Worm (Caenorhabditis elegans): ENCODE data around the gene F38A5.2.

Gene F38A5.2

ce11 chrIV:6555388-6556330 is 29.5 kb downstream of the F38A5.2 start, which contains the start of gene paqr-1:
Gene paqr-1, minus strand, starts transcription at chrIV:6555438.
- TF ChIP-seq odd-2 (tag; optimal IDR thresholded peaks at IDR 0.05) (no peak), hlh-30 (tag; optimal IDR thresholded peaks at IDR 0.05; ENCODE audit: insufficient read depth) (peak; percentile 50), ceh-31 (tag; optimal IDR thresholded peaks at IDR 0.05) (peak; percentile 21), unc-42 (tag; optimal IDR thresholded peaks at IDR 0.05) (peak; percentile 15)

ce11 chrIV:6554865-6555264 is 30.3 kb downstream of the F38A5.2 start:
- TF ChIP-seq nhr-11 (tag; optimal IDR thresholded peaks at IDR 0.05) (no peak), elt-2 (tag; optimal IDR thresholded peaks at IDR 0.05) (peak; percentile 86)

ce11 chrIV:6552036-6552435 is 33.2 kb downstream of the F38A5.2 start:
- no peak for TF ChIP-seq K09A11.1 (tag; optimal IDR thresholded peaks at IDR 0.05; ENCODE audit: insufficient read depth)

- peak; percentile 26 for TF ChIP-seq nfya-1 (tag; optimal IDR thresholded peaks at IDR 0.05)
- peak; percentile 8 for TF ChIP-seq ets-4 (tag; optimal IDR thresholded peaks at IDR 0.05)
- TF ChIP-seq eyg-1 (tag; optimal IDR thresholded peaks at IDR 0.05), result no peak
- no peak for TF ChIP-seq ref-2 (tag; optimal IDR thresholded peaks at IDR 0.05)
These were observed 36.6 kb downstream of the F38A5.2 start, which contains the start of gene fan-1 for ce11 chrIV:6548609-6549008. Gene fan-1, plus strand, starts transcription at chrIV:6548686.

ce11 chrIV:6547397-6547796 is 37.8 kb downstream of the F38A5.2 start:
- TF ChIP-seq unc-42 (tag; optimal IDR thresholded peaks at IDR 0.05), result peak; percentile 27
- TF ChIP-seq eyg-1 (tag; optimal IDR thresholded peaks at IDR 0.05), result no peak
- no peak for TF ChIP-seq C38D4.7 (GFP tag; optimal IDR thresholded peaks at IDR 0.05)
- TF ChIP-seq T23F11.4 (GFP tag; optimal IDR thresholded peaks at IDR 0.05), result no peak

- peak; percentile 82 for TF ChIP-seq unc-42 (tag; optimal IDR thresholded peaks at IDR 0.05)
- TF ChIP-seq sox-2 (GFP tag; IDR thresholded peaks at IDR 0.05), result no peak
These were observed 42.2 kb downstream of the F38A5.2 start for ce11 chrIV:6542962-6543361.

ce11 chrIV:6541435-6541834 is 43.8 kb downstream of the F38A5.2 start, which contains the start of gene C01G5.25:
Gene C01G5.25, plus strand, starts transcription at chrIV:6541684.
- TF ChIP-seq ceh-31 (tag; optimal IDR thresholded peaks at IDR 0.05) (peak; percentile 17), rnt-1 (tag; optimal IDR thresholded peaks at IDR 0.05) (no peak), ttx-3 (tag; optimal IDR thresholded peaks at IDR 0.05) (no peak)

ce11 chrIV:6535908-6536307 is 49.3 kb downstream of the F38A5.2 start, which contains the start of gene C01G5.3:
Gene C01G5.3, plus strand, starts transcription at chrIV:6536208.
- no peak for TF ChIP-seq unc-42 (tag; optimal IDR thresholded peaks at IDR 0.05)
- TF ChIP-seq unc-3 (GFP tag; conservative IDR thresholded peaks at IDR 0.05), result no peak
- TF ChIP-seq unc-3 (tag; optimal IDR thresholded peaks at IDR 0.05), result no peak
- no peak for TF ChIP-seq ceh-19 (GFP tag; optimal IDR thresholded peaks at IDR 0.05)
- no peak for TF ChIP-seq syd-9 (tag; optimal IDR thresholded peaks at IDR 0.05)
- TF ChIP-seq ztf-16 (tag; optimal IDR thresholded peaks at IDR 0.05), result no peak
- no peak for TF ChIP-seq ceh-34 (tag; optimal IDR thresholded peaks at IDR 0.05)
- no peak for TF ChIP-seq ceh-24 (tag; optimal IDR thresholded peaks at IDR 0.05)
- TF ChIP-seq nhr-11 (tag; optimal IDR thresholded peaks at IDR 0.05), result no peak
- no peak for TF ChIP-seq hlh-13 (GFP tag; optimal IDR thresholded peaks at IDR 0.05)
- no peak for TF ChIP-seq hlh-6 (tag; optimal IDR thresholded peaks at IDR 0.05)
- no peak for TF ChIP-seq ceh-31 (tag; optimal IDR thresholded peaks at IDR 0.05)
- no peak for TF ChIP-seq ceh-48 (tag; optimal IDR thresholded peaks at IDR 0.05)
- no peak for TF ChIP-seq hlh-15 (tag; optimal IDR thresholded peaks at IDR 0.05)
- TF ChIP-seq sox-2 (GFP tag; IDR thresholded peaks at IDR 0.05), result no peak
- no peak for TF ChIP-seq pax-1 (tag; optimal IDR thresholded peaks at IDR 0.05)
- no peak for TF ChIP-seq pag-3 (tag; optimal IDR thresholded peaks at IDR 0.05; ENCODE audit: borderline replicate concordance)
- TF ChIP-seq pros-1 (tag; optimal IDR thresholded peaks at IDR 0.05), result no peak
- no peak for TF ChIP-seq ets-4 (tag; optimal IDR thresholded peaks at IDR 0.05)
- TF ChIP-seq F13H6.1 (tag; optimal IDR thresholded peaks at IDR 0.05), result no peak

Measured in whole organism, late embryonic.